Fruit fly (Drosophila melanogaster): ENCODE results near the gene Sr-CIV.

The Sr-CIV gene

dm6 chr2L:3573172-3573755, 49.4 kb upstream of the Sr-CIV start (continued):
- peak; percentile 72 for TF ChIP-seq fd96Cb (tag; optimal IDR thresholded peaks at IDR 0.05)
- peak; percentile 11 for TF ChIP-seq CG3407 (GFP tag; optimal IDR thresholded peaks at IDR 0.05)
- peak; percentile 70 for TF ChIP-seq sisA (GFP tag; IDR thresholded peaks at IDR 0.05)
- no peak for TF ChIP-seq CG11560 (tag; IDR thresholded peaks at IDR 0.05)
- TF ChIP-seq Adf1 (GFP tag; IDR thresholded peaks at IDR 0.05): no peak
- no peak for TF ChIP-seq CG10147 (GFP tag; optimal IDR thresholded peaks at IDR 0.05)
- TF ChIP-seq Gug (GFP tag; IDR thresholded peaks at IDR 0.05): peak; percentile 29; the same call in 1 of the 4 replicates
- TF ChIP-seq CG42726 (GFP tag; IDR thresholded peaks at IDR 0.05; ENCODE audit: partially characterized antibody): no peak
- TF ChIP-seq dpn (GFP tag; optimal IDR thresholded peaks at IDR 0.05): peak; percentile 50 to 52
- no peak for TF ChIP-seq sc (optimal IDR thresholded peaks at IDR 0.05)
- TF ChIP-seq sc (GFP tag; optimal IDR thresholded peaks at IDR 0.05): peak; percentile 72
- peak; percentile 44 for TF ChIP-seq CG2202 (tag; optimal IDR thresholded peaks at IDR 0.05)
- peak; percentile 24 for TF ChIP-seq CG1233 (GFP tag; optimal IDR thresholded peaks at IDR 0.05)
- peak; percentile 64; the same call in 1 of the 2 replicates for TF ChIP-seq CG7372 (GFP tag; IDR thresholded peaks at IDR 0.05)
- TF ChIP-seq CG17568 (GFP tag; optimal IDR thresholded peaks at IDR 0.05): no peak
- TF ChIP-seq C15 (GFP tag; IDR thresholded peaks at IDR 0.05): no peak
- no peak for TF ChIP-seq NK7.1 (GFP tag; optimal IDR thresholded peaks at IDR 0.05)
- no peak for TF ChIP-seq CG13123 (GFP tag; optimal IDR thresholded peaks at IDR 0.05)
- TF ChIP-seq cg (GFP tag; optimal IDR thresholded peaks at IDR 0.05): no peak
- TF ChIP-seq exex (tag; optimal IDR thresholded peaks at IDR 0.05): no peak
- TF ChIP-seq CG7963 (GFP tag; IDR thresholded peaks at IDR 0.05; ENCODE audit: partially characterized antibody): no peak
- no peak for TF ChIP-seq ftz-f1 (GFP tag; optimal IDR thresholded peaks at IDR 0.05)
- peak; percentile 37 for TF ChIP-seq CG6254 (GFP tag; optimal IDR thresholded peaks at IDR 0.05)
- TF ChIP-seq insv (GFP tag; optimal IDR thresholded peaks at IDR 0.05): no peak
- no peak for TF ChIP-seq CG11398 (GFP tag; optimal IDR thresholded peaks at IDR 0.05)
- no peak for TF ChIP-seq CG15514 (GFP tag; optimal IDR thresholded peaks at IDR 0.05)
- no peak for TF ChIP-seq hkb (optimal IDR thresholded peaks at IDR 0.05)
- peak; percentile 72 for TF ChIP-seq hkb (GFP tag; IDR thresholded peaks at IDR 0.05)
- peak; percentile 54 for TF ChIP-seq Aef1 (GFP tag; IDR thresholded peaks at IDR 0.05)
- peak; percentile 60 for TF ChIP-seq CG14667 (GFP tag; IDR thresholded peaks at IDR 0.05)
- peak; percentile 45 for TF ChIP-seq Ets65A (GFP tag)
- peak; percentile 44; the same call in 1 of the 2 replicates for TF ChIP-seq peb (GFP tag; IDR thresholded peaks at IDR 0.05)
- TF ChIP-seq btn (GFP tag; optimal IDR thresholded peaks at IDR 0.05): no peak
- TF ChIP-seq CG12155 (GFP tag; optimal IDR thresholded peaks at IDR 0.05): peak; percentile 23
- TF ChIP-seq abd-A (tag; optimal IDR thresholded peaks at IDR 0.05): no peak
- no peak for TF ChIP-seq gsb (GFP tag; IDR thresholded peaks at IDR 0.05)
- TF ChIP-seq al (GFP tag; IDR thresholded peaks at IDR 0.05): peak; percentile 22; the same call in 1 of the 2 replicates
- no peak for TF ChIP-seq CG4617 (GFP tag; optimal IDR thresholded peaks at IDR 0.05; ENCODE audit: borderline replicate concordance)
- TF ChIP-seq chn (GFP tag; optimal IDR thresholded peaks at IDR 0.05): peak; percentile 48
- no peak for TF ChIP-seq cas (GFP tag; IDR thresholded peaks at IDR 0.05)
- TF ChIP-seq slou (GFP tag; optimal IDR thresholded peaks at IDR 0.05): no peak
- TF ChIP-seq Trl (optimal IDR thresholded peaks at IDR 0.05): peak; percentile 15 to 18
- peak; percentile 46 for TF ChIP-seq Trl (GFP tag; optimal IDR thresholded peaks at IDR 0.05)
- no peak for TF ChIP-seq CG15073 (GFP tag; optimal IDR thresholded peaks at IDR 0.05)
- TF ChIP-seq Xrp1 (GFP tag; IDR thresholded peaks at IDR 0.05): peak; percentile 77
- peak; percentile 13 for TF ChIP-seq BtbVII (GFP tag; optimal IDR thresholded peaks at IDR 0.05)
- no peak; the same call in 2 of the 3 replicates for TF ChIP-seq Mrtf (GFP tag; IDR thresholded peaks at IDR 0.05)
- no peak for TF ChIP-seq Sry-δ (GFP tag; optimal IDR thresholded peaks at IDR 0.05)
- TF ChIP-seq CG4820 (GFP tag; optimal IDR thresholded peaks at IDR 0.05): peak; percentile 74
- peak; percentile 78 for TF ChIP-seq CG1603 (tag; optimal IDR thresholded peaks at IDR 0.05)
- TF ChIP-seq sqz (GFP tag; optimal IDR thresholded peaks at IDR 0.05): no peak
- TF ChIP-seq CG8359 (GFP tag; optimal IDR thresholded peaks at IDR 0.05; ENCODE audit: borderline replicate concordance): no peak

Measured in whole organism, embryonic.